Fruit fly (Drosophila melanogaster): Measurements from ENCODE around the gene CG43098.

CG43098 gene

DNA sequence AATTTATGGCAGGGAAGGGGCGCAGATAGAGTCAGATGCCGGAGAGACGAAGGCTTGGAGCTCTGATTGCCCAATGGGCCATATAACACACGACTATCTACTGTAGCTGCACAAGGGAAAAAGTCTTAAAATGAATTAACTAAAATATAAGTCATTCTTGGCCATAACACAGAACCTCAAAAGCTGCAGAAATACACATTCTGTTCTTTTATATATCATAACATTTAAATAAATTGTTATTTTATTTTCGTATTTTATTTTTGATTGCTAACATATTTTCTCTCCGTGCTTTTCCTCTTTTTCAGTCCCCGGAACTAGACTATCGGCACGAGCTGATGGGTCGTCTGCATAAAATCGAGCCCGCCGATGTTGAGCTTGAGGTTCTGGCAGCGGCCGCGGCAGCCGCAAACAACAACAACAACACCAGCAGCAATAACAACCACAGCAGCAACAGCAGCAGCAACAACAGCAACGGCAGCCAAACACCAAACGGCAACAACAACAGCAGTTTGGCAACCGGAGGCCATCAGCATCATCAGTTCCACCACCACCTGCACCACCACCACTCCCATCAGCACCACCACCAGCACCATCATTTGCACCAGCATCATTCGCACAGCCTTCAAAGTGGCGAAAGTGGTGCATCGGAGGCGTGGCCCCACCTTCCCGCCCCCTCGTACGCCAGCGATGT, 14.4 kb upstream of the CG43098 start:
- TF ChIP-seq grau (tag; optimal IDR thresholded peaks at IDR 0.05) (peak; percentile 26), nau (GFP tag; optimal IDR thresholded peaks at IDR 0.05) (no peak), gem (tag; optimal IDR thresholded peaks at IDR 0.05) (peak; percentile 58), CG15073 (GFP tag; optimal IDR thresholded peaks at IDR 0.05) (no peak), cato (GFP tag; optimal IDR thresholded peaks at IDR 0.05; ENCODE audit: borderline replicate concordance) (no peak), Aef1 (GFP tag; IDR thresholded peaks at IDR 0.05) (no peak), CG31388 (GFP tag; optimal IDR thresholded peaks at IDR 0.05) (no peak), CG7271 (tag; optimal IDR thresholded peaks at IDR 0.05) (no peak), CG15011 (GFP tag; optimal IDR thresholded peaks at IDR 0.05) (no peak), ewg (GFP tag; optimal IDR thresholded peaks at IDR 0.05) (no peak), esg (GFP tag; conservative IDR thresholded peaks at IDR 0.05) (no peak), CG4854 (GFP tag; optimal IDR thresholded peaks at IDR 0.05) (no peak), CkIIα-i1 (GFP tag; IDR thresholded peaks at IDR 0.05) (no peak), CG2199 (GFP tag; IDR thresholded peaks at IDR 0.05) (no peak), CG1603 (tag; optimal IDR thresholded peaks at IDR 0.05) (peak; percentile 9), CG13424 (tag; optimal IDR thresholded peaks at IDR 0.05) (peak; percentile 3), CG34422 (GFP tag; IDR thresholded peaks at IDR 0.05) (no peak), row (GFP tag; IDR thresholded peaks at IDR 0.05) (peak; percentile 18; the same call in 1 of the 3 replicates), Blimp-1 (GFP tag; optimal IDR thresholded peaks at IDR 0.05) (peak; percentile 21), pfk (GFP tag; optimal IDR thresholded peaks at IDR 0.05) (no peak), fd102C (GFP tag; optimal IDR thresholded peaks at IDR 0.05) (no peak), CG10979 (tag; optimal IDR thresholded peaks at IDR 0.05) (peak; percentile 33), zen (tag; optimal IDR thresholded peaks at IDR 0.05) (no peak), D (optimal IDR thresholded peaks at IDR 0.05) (no peak), D (GFP tag; optimal IDR thresholded peaks at IDR 0.05) (no peak), gsb-n (tag; optimal IDR thresholded peaks at IDR 0.05) (peak; percentile 6), Fer3 (tag; optimal IDR thresholded peaks at IDR 0.05) (no peak), HLH54F (GFP tag; optimal IDR thresholded peaks at IDR 0.05) (no peak), al (GFP tag; IDR thresholded peaks at IDR 0.05) (0 out of 2 replicates have a peak, but pooled peaks have one; percentile 1), dysf (GFP tag; IDR thresholded peaks at IDR 0.05) (0 out of 3 replicates have a peak, but pooled peaks have one; percentile 14), CG14860 (GFP tag; IDR thresholded peaks at IDR 0.05; ENCODE audit: partially characterized antibody) (no peak), Poxn (GFP tag; IDR thresholded peaks at IDR 0.05) (no peak), CG3407 (GFP tag; optimal IDR thresholded peaks at IDR 0.05) (no peak), lola (GFP tag; optimal IDR thresholded peaks at IDR 0.05) (peak in 1 of 3 experiments; percentile 46), Nf-YC (tag; optimal IDR thresholded peaks at IDR 0.05) (no peak), cg (GFP tag; optimal IDR thresholded peaks at IDR 0.05) (no peak), Sox102F (GFP tag; optimal IDR thresholded peaks at IDR 0.05) (peak; percentile 16), lab (GFP tag; optimal IDR thresholded peaks at IDR 0.05) (no peak), Abd-B (GFP tag; optimal IDR thresholded peaks at IDR 0.05) (peak; percentile 14), CG12391 (tag; optimal IDR thresholded peaks at IDR 0.05) (peak; percentile 32), scrt (GFP tag; optimal IDR thresholded peaks at IDR 0.05) (no peak), ab (GFP tag; optimal IDR thresholded peaks at IDR 0.05) (no peak), sens (GFP tag) (peak; percentile 72), CG2875 (GFP tag; optimal IDR thresholded peaks at IDR 0.05) (no peak), Dad (GFP tag; optimal IDR thresholded peaks at IDR 0.05) (no peak), CG15269 (tag; optimal IDR thresholded peaks at IDR 0.05) (no peak), CG14667 (GFP tag; IDR thresholded peaks at IDR 0.05) (no peak), sisA (GFP tag; IDR thresholded peaks at IDR 0.05) (no peak), Hand (GFP tag; optimal IDR thresholded peaks at IDR 0.05) (no peak)

Data from whole organism, embryonic.